Worm (Caenorhabditis elegans): Measurements from ENCODE around the gene dyrb-1.

dyrb-1 gene

ce11 chrII:9097302-9097701 lies 9.6 kb downstream of the dyrb-1 start:
- TF ChIP-seq lin-13 (GFP tag; optimal IDR thresholded peaks at IDR 0.05), result no peak
- no peak for TF ChIP-seq hlh-4 (tag; optimal IDR thresholded peaks at IDR 0.05)
- TF ChIP-seq rnt-1 (tag; optimal IDR thresholded peaks at IDR 0.05), result no peak
- no peak for TF ChIP-seq blmp-1 (tag; optimal IDR thresholded peaks at IDR 0.05)
- no peak for TF ChIP-seq xbp-1 (tag; optimal IDR thresholded peaks at IDR 0.05)
- no peak for TF ChIP-seq zip-4 (GFP tag; optimal IDR thresholded peaks at IDR 0.05)
- TF ChIP-seq nhr-77 (tag; optimal IDR thresholded peaks at IDR 0.05), result no peak
- TF ChIP-seq nhr-20 (tag; optimal IDR thresholded peaks at IDR 0.05), result no peak
- no peak for TF ChIP-seq egl-13 (tag; optimal IDR thresholded peaks at IDR 0.05)
- no peak for TF ChIP-seq hpl-2 (GFP tag; optimal IDR thresholded peaks at IDR 0.05)
- no peak for TF ChIP-seq ztf-11 (tag; optimal IDR thresholded peaks at IDR 0.05)
- no peak for TF ChIP-seq mep-1 (tag; optimal IDR thresholded peaks at IDR 0.05)
- TF ChIP-seq elt-3 (tag; optimal IDR thresholded peaks at IDR 0.05), result no peak
- no peak for TF ChIP-seq efl-3 (GFP tag; optimal IDR thresholded peaks at IDR 0.05)
- no peak for TF ChIP-seq fkh-8 (tag; optimal IDR thresholded peaks at IDR 0.05)
- TF ChIP-seq lin-14 (GFP tag; optimal IDR thresholded peaks at IDR 0.05), result no peak
- TF ChIP-seq tlp-1 (tag; optimal IDR thresholded peaks at IDR 0.05), result no peak
- no peak for TF ChIP-seq lin-39 (tag; optimal IDR thresholded peaks at IDR 0.05)

- TF ChIP-seq pqm-1 (tag; optimal IDR thresholded peaks at IDR 0.05) (peak; percentile 65), tlp-1 (tag; optimal IDR thresholded peaks at IDR 0.05) (no peak), efl-1 (optimal IDR thresholded peaks at IDR 0.05) (no peak), efl-1 (GFP tag; optimal IDR thresholded peaks at IDR 0.05 in 1 of 2) (peak in 1 of 2 experiments; percentile 81), dsc-1 (tag; optimal IDR thresholded peaks at IDR 0.05) (peak; percentile 55), lin-14 (GFP tag; optimal IDR thresholded peaks at IDR 0.05) (peak; percentile 9)
Observed at ce11 chrII:9094247-9094790, 12.6 kb downstream of the dyrb-1 start.

DNA sequence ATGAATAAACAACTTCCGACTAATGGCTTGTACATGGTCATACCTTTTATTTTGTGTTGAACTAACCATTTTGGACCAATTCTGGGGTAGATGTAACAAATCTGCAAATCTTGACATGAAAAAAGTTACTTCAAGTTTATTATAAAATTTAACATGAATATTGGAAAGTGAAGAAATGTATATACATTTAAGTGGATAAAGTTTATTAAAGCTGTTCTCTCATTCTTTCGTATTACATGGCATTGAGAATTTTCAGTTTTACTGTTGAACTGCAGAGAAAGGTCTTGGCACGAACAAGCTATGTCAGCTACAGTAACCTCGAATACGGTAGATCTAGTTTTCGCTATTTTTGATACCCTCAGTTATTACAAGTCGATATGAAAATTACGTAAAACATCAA lies 13.4 kb downstream of the dyrb-1 start, which contains the start of gene C07H4.1:
TSS of gene C07H4.1 (minus strand) at position 101 of the 400 bp plus-strand sequence.
- no peak for TF ChIP-seq hpl-2 (GFP tag; optimal IDR thresholded peaks at IDR 0.05)
- no peak for TF ChIP-seq unc-30 (tag; optimal IDR thresholded peaks at IDR 0.05)
- no peak for TF ChIP-seq nhr-76 (tag; optimal IDR thresholded peaks at IDR 0.05)
- no peak for TF ChIP-seq lin-13 (GFP tag; optimal IDR thresholded peaks at IDR 0.05)
- no peak for TF ChIP-seq ama-1 (optimal IDR thresholded peaks at IDR 0.05)
- no peak for TF ChIP-seq snu-23 (GFP tag; optimal IDR thresholded peaks at IDR 0.05)
- no peak for TF ChIP-seq Y116A8C.19 (tag; optimal IDR thresholded peaks at IDR 0.05; ENCODE audit: borderline replicate concordance)
- TF ChIP-seq nhr-84 (tag; optimal IDR thresholded peaks at IDR 0.05), result no peak
- no peak for TF ChIP-seq F16B12.6 (tag; optimal IDR thresholded peaks at IDR 0.05)
- TF ChIP-seq nhr-77 (tag; optimal IDR thresholded peaks at IDR 0.05), result no peak
- TF ChIP-seq lsy-2 (tag; optimal IDR thresholded peaks at IDR 0.05), result no peak
- no peak for TF ChIP-seq ztf-4 (tag; optimal IDR thresholded peaks at IDR 0.05)
- no peak for TF ChIP-seq nhr-85 (tag)
- TF ChIP-seq sup-37 (GFP tag; optimal IDR thresholded peaks at IDR 0.05), result no peak

ce11 chrII:9092910-9093309 lies 14.0 kb downstream of the dyrb-1 start:
- TF ChIP-seq alr-1 (tag; optimal IDR thresholded peaks at IDR 0.05; ENCODE audit: borderline replicate concordance) (no peak), unc-86 (tag; optimal IDR thresholded peaks at IDR 0.05) (no peak), unc-62 (GFP tag; optimal IDR thresholded peaks at IDR 0.05) (no peak), lin-35 (GFP tag; optimal IDR thresholded peaks at IDR 0.05) (peak in 1 of 2 experiments; percentile 22), grh-1 (GFP tag; IDR thresholded peaks at IDR 0.05) (no peak), ceh-90 (tag; optimal IDR thresholded peaks at IDR 0.05) (no peak), F16B12.6 (tag; optimal IDR thresholded peaks at IDR 0.05) (no peak), xbp-1 (tag; optimal IDR thresholded peaks at IDR 0.05) (no peak), elt-2 (tag; optimal IDR thresholded peaks at IDR 0.05) (peak; percentile 48), tlp-1 (tag; optimal IDR thresholded peaks at IDR 0.05) (no peak), rnt-1 (tag; optimal IDR thresholded peaks at IDR 0.05) (no peak), elt-3 (tag; optimal IDR thresholded peaks at IDR 0.05) (peak in 1 of 6 experiments; percentile 18), sptf-1 (tag; optimal IDR thresholded peaks at IDR 0.05) (no peak), vab-15 (tag; optimal IDR thresholded peaks at IDR 0.05) (peak; percentile 22), Y116A8C.19 (tag; optimal IDR thresholded peaks at IDR 0.05; ENCODE audit: borderline replicate concordance) (no peak), aha-1 (tag; optimal IDR thresholded peaks at IDR 0.05) (no peak), nhr-85 (tag) (peak; percentile 56), nhr-71 (tag; optimal IDR thresholded peaks at IDR 0.05) (peak; percentile 0), sox-4 (tag; optimal IDR thresholded peaks at IDR 0.05) (no peak), lin-14 (GFP tag; optimal IDR thresholded peaks at IDR 0.05) (peak; percentile 22)
